Worm (Caenorhabditis elegans) whole organism, L1 larva: ENCODE data around the gene ZK1248.20.

Source experiments
- C04F5.9 ChIP-seq: sonication (generic microtip); optimal IDR thresholded peaks from 2 replicates; lab custom pipeline; 2016; ENCODE audit warnings: missing genetic modification characterization, missing compliant biosample characterization
- F16B12.6 ChIP-seq: fragments of 150-350 bp; optimal IDR thresholded peaks from 2 replicates; lab custom pipeline; 2014; ENCODE audit warnings: missing biosample characterization, missing genetic modification characterization
- Y116A8C.19 ChIP-seq: sonication (generic microtip); optimal IDR thresholded peaks from 2 replicates; lab custom pipeline; 2016; ENCODE audit warnings: missing compliant biosample characterization, missing genetic modification characterization, borderline replicate concordance
- aha-1 ChIP-seq: fragments of 150-350 bp; optimal IDR thresholded peaks from 2 replicates; lab custom pipeline; 2014; ENCODE audit warnings: missing biosample characterization, missing genetic modification characterization
- ama-1 ChIP-seq: fragments of 150-350 bp; optimal IDR thresholded peaks from 2 replicates; lab custom pipeline; 2014
- ceh-8 ChIP-seq: fragments of 200-800 bp; sonication (Bioruptor generic); optimal IDR thresholded peaks from 2 replicates; lab custom pipeline; 2018; ENCODE audit warnings: mild to moderate bottlenecking, missing genetic modification characterization, moderate library complexity, missing compliant biosample characterization
- ces-1 ChIP-seq: fragments of 150-350 bp; optimal IDR thresholded peaks from 2 replicates; lab custom pipeline; 2014; ENCODE audit warnings: missing biosample characterization, missing genetic modification reagents, missing genetic modification characterization
- dpl-1 ChIP-seq, 3 experiments: fragments of 150-350 bp in 2 of 3; sonication (generic microtip) in 1 of 3; optimal IDR thresholded peaks; 2 replicates each; lab custom pipeline; 2014 to 2017; ENCODE audit warnings: missing biosample characterization in 3 of 3, missing genetic modification characterization in 3 of 3, missing genetic modification reagents in 3 of 3
- dsc-1 ChIP-seq: sonication (generic microtip); optimal IDR thresholded peaks from 2 replicates; lab custom pipeline; 2016; ENCODE audit warnings: mild to moderate bottlenecking, missing genetic modification characterization, missing compliant biosample characterization
- efl-1 ChIP-seq, 4 experiments: fragments of 150-350 bp; optimal IDR thresholded peaks in 3 of 4; peaks in 1 of 4; 1 replicate in 1 of 4; 2 replicates in 3 of 4; lab custom pipeline; 2014; ENCODE audit warnings: missing biosample characterization in 2 of 4, missing genetic modification characterization in 2 of 4, missing genetic modification reagents in 2 of 4
- egl-13 ChIP-seq: sonication (generic microtip); optimal IDR thresholded peaks from 2 replicates; lab custom pipeline; 2016; ENCODE audit warnings: missing genotype, missing genetic modification reagents, missing genetic modification characterization, missing compliant biosample characterization
- egl-27 ChIP-seq, 2 experiments: fragments of 150-350 bp in 1 of 2; sonication (generic microtip); optimal IDR thresholded peaks; 3 replicates each; lab custom pipeline; 2017 to 2018; ENCODE audit warnings: missing biosample characterization in 2 of 2, missing genetic modification characterization in 2 of 2, missing genetic modification reagents in 2 of 2
- elt-2 ChIP-seq: sonication (generic microtip); optimal IDR thresholded peaks from 2 replicates; lab custom pipeline; 2016; ENCODE audit warnings: missing genetic modification characterization, mild to moderate bottlenecking, inconsistent platforms, missing compliant biosample characterization, missing genetic modification reagents
- elt-3 ChIP-seq, 6 experiments: fragments of 150-350 bp in 1 of 6; sonication (generic microtip); optimal IDR thresholded peaks; 2 replicates each; lab custom pipeline; 2017 to 2018; ENCODE audit warnings: missing biosample characterization in 6 of 6, missing genetic modification characterization in 6 of 6, inconsistent platforms in 1 of 6
- fkh-10 ChIP-seq: sonication (generic microtip); optimal IDR thresholded peaks from 2 replicates; lab custom pipeline; 2017; ENCODE audit warnings: missing biosample characterization, missing genetic modification reagents, missing genetic modification characterization
- fkh-4 ChIP-seq: sonication (generic microtip); optimal IDR thresholded peaks from 2 replicates; lab custom pipeline; 2016; ENCODE audit warnings: missing compliant biosample characterization, missing genetic modification characterization, borderline replicate concordance
- hlh-4 ChIP-seq: sonication (generic microtip); optimal IDR thresholded peaks from 2 replicates; lab custom pipeline; 2016; ENCODE audit warnings: mild to moderate bottlenecking, missing genetic modification characterization, missing compliant biosample characterization
- irx-1 ChIP-seq: sonication (generic microtip); optimal IDR thresholded peaks from 2 replicates; lab custom pipeline; 2016; ENCODE audit warnings: missing genetic modification characterization, missing compliant biosample characterization
- jun-1 ChIP-seq: fragments of 150-350 bp; optimal IDR thresholded peaks from 2 replicates; lab custom pipeline; 2014; ENCODE audit warnings: missing biosample characterization, missing genetic modification reagents, missing genetic modification characterization
- lin-13 ChIP-seq: fragments of 150-350 bp; optimal IDR thresholded peaks from 2 replicates; lab custom pipeline; 2014; ENCODE audit warnings: missing biosample characterization, missing genetic modification reagents, missing genetic modification characterization
- lin-14 ChIP-seq: fragments of 200-800 bp; sonication (Bioruptor generic); optimal IDR thresholded peaks from 2 replicates; lab custom pipeline; 2018; ENCODE audit warnings: mild to moderate bottlenecking, missing genetic modification characterization, moderate library complexity, missing compliant biosample characterization
- lin-15B ChIP-seq: fragments of 150-350 bp; sonication (generic microtip); optimal IDR thresholded peaks from 3 replicates; lab custom pipeline; 2014; ENCODE audit warnings: missing biosample characterization, missing genetic modification characterization
- lin-39 ChIP-seq: fragments of 150-350 bp; optimal IDR thresholded peaks from 2 replicates; lab custom pipeline; 2014; ENCODE audit warnings: missing biosample characterization, missing genetic modification reagents, missing genetic modification characterization
- lsy-2 ChIP-seq, 2 experiments: fragments of 150-350 bp; optimal IDR thresholded peaks; 2 replicates each; lab custom pipeline; 2014; ENCODE audit warnings: missing biosample characterization in 2 of 2, missing genetic modification characterization in 2 of 2
- mab-9 ChIP-seq: fragments of 200-800 bp; sonication (Bioruptor generic); IDR thresholded peaks from 2 replicates; pipeline ENCODE4 v1.3.6; 2022; ENCODE audit warnings: missing genetic modification reagents, missing genetic modification characterization, missing compliant biosample characterization
- mdl-1 ChIP-seq, 2 experiments: fragments of 150-350 bp; optimal IDR thresholded peaks; 2 replicates each; lab custom pipeline; 2014 to 2017; ENCODE audit warnings: missing biosample characterization in 2 of 2, missing genetic modification characterization in 2 of 2, inconsistent platforms in 1 of 2
- mep-1 ChIP-seq: fragments of 150-350 bp; optimal IDR thresholded peaks from 2 replicates; lab custom pipeline; 2014; ENCODE audit warnings: missing biosample characterization, missing genetic modification characterization
- nhr-11 ChIP-seq: fragments of 150-350 bp; optimal IDR thresholded peaks from 2 replicates; lab custom pipeline; 2014; ENCODE audit warnings: missing biosample characterization, missing genetic modification characterization
- nhr-12 ChIP-seq: sonication (generic microtip); optimal IDR thresholded peaks from 2 replicates; lab custom pipeline; 2017; ENCODE audit warnings: missing biosample characterization, missing genetic modification characterization
- nhr-19 ChIP-seq: fragments of 200-800 bp; sonication (Bioruptor generic); conservative IDR thresholded peaks from 2 replicates; pipeline ENCODE4 v1.3.6; 2022; ENCODE audit warnings: missing genetic modification characterization, missing compliant biosample characterization
- nhr-20 ChIP-seq: sonication (generic microtip); optimal IDR thresholded peaks from 2 replicates; lab custom pipeline; 2016; ENCODE audit warnings: mild to moderate bottlenecking, missing genetic modification characterization, missing compliant biosample characterization
- nhr-237 ChIP-seq: fragments of 150-350 bp; optimal IDR thresholded peaks from 2 replicates; lab custom pipeline; 2014; ENCODE audit warnings: missing biosample characterization, missing genetic modification characterization
- nhr-28 ChIP-seq: fragments of 150-350 bp; optimal IDR thresholded peaks from 2 replicates; lab custom pipeline; 2014; ENCODE audit warnings: missing biosample characterization, missing genetic modification characterization
- nhr-47 ChIP-seq: sonication (generic microtip); optimal IDR thresholded peaks from 2 replicates; lab custom pipeline; 2016; ENCODE audit warnings: mild to moderate bottlenecking, missing genetic modification characterization, moderate library complexity, missing compliant biosample characterization
- nhr-76 ChIP-seq: sonication (generic microtip); optimal IDR thresholded peaks from 2 replicates; lab custom pipeline; 2017; ENCODE audit warnings: missing biosample characterization, missing genetic modification characterization
- nhr-77 ChIP-seq: fragments of 150-350 bp; optimal IDR thresholded peaks from 2 replicates; lab custom pipeline; 2014; ENCODE audit warnings: missing biosample characterization, missing genetic modification characterization
- nhr-84 ChIP-seq: sonication (generic microtip); optimal IDR thresholded peaks from 2 replicates; lab custom pipeline; 2017; ENCODE audit warnings: missing biosample characterization, missing genetic modification characterization
- nhr-85 ChIP-seq: sonication (generic microtip); peaks from one replicate; lab custom pipeline; 2016; ENCODE audit warnings: missing genetic modification characterization, inconsistent platforms, missing compliant biosample characterization
- pag-3 ChIP-seq: sonication (generic microtip); optimal IDR thresholded peaks from 2 replicates; lab custom pipeline; 2017; ENCODE audit warnings: missing genetic modification characterization, mild to moderate bottlenecking, missing compliant biosample characterization, antibody characterized with exemption, borderline replicate concordance; ENCODE audit not compliant: insufficient read depth
- pax-3 ChIP-seq: fragments of 200-800 bp; sonication (Bioruptor generic); optimal IDR thresholded peaks from 2 replicates; lab custom pipeline; 2018; ENCODE audit warnings: mild to moderate bottlenecking, missing genetic modification characterization, moderate library complexity, missing compliant biosample characterization
- rnt-1 ChIP-seq: sonication (generic microtip); optimal IDR thresholded peaks from 2 replicates; lab custom pipeline; 2016; ENCODE audit warnings: mild to moderate bottlenecking, missing genetic modification characterization, moderate library complexity, missing compliant biosample characterization
- skn-1 ChIP-seq: fragments of 150-350 bp; optimal IDR thresholded peaks from 2 replicates; lab custom pipeline; 2014; ENCODE audit warnings: missing biosample characterization, missing genetic modification characterization
- snpc-4 ChIP-seq: fragments of 150-350 bp; optimal IDR thresholded peaks from 2 replicates; lab custom pipeline; 2014; ENCODE audit warnings: missing biosample characterization, missing genetic modification characterization
- snu-23 ChIP-seq: sonication (generic microtip); optimal IDR thresholded peaks from 2 replicates; lab custom pipeline; 2016; ENCODE audit warnings: missing genetic modification characterization, missing compliant biosample characterization
- sox-4 ChIP-seq: sonication (generic microtip); optimal IDR thresholded peaks from 2 replicates; lab custom pipeline; 2016; ENCODE audit warnings: missing genetic modification characterization, missing compliant biosample characterization
- sptf-1 ChIP-seq: fragments of 150-350 bp; optimal IDR thresholded peaks from 2 replicates; lab custom pipeline; 2014; ENCODE audit warnings: missing biosample characterization, missing genetic modification characterization
- sup-37 ChIP-seq: fragments of 200-800 bp; sonication (Bioruptor generic); optimal IDR thresholded peaks from 2 replicates; lab custom pipeline; 2018; ENCODE audit warnings: mild to moderate bottlenecking, missing genetic modification characterization, missing compliant biosample characterization
- unc-130 ChIP-seq: fragments of 150-350 bp; optimal IDR thresholded peaks from 2 replicates; lab custom pipeline; 2017; ENCODE audit warnings: missing biosample characterization, missing genetic modification characterization, inconsistent platforms
- unc-30 ChIP-seq: sonication (generic microtip); optimal IDR thresholded peaks from 2 replicates; lab custom pipeline; 2017; ENCODE audit warnings: missing biosample characterization, missing genetic modification characterization
- zag-1 ChIP-seq: fragments of 150-350 bp; optimal IDR thresholded peaks from 2 replicates; lab custom pipeline; 2014; ENCODE audit warnings: missing biosample characterization, missing genetic modification characterization
- zip-4 ChIP-seq: fragments of 200-800 bp; sonication (Bioruptor generic); optimal IDR thresholded peaks from 2 replicates; lab custom pipeline; 2018; ENCODE audit warnings: mild to moderate bottlenecking, missing genetic modification characterization, moderate library complexity, missing compliant biosample characterization
- ztf-11 ChIP-seq, 2 experiments: sonication (generic microtip); optimal IDR thresholded peaks; 2 replicates each; lab custom pipeline; 2016 to 2017; ENCODE audit warnings: missing genetic modification characterization in 2 of 2, missing biosample characterization in 1 of 2, missing compliant biosample characterization in 1 of 2

Gene ZK1248.20

DNA sequence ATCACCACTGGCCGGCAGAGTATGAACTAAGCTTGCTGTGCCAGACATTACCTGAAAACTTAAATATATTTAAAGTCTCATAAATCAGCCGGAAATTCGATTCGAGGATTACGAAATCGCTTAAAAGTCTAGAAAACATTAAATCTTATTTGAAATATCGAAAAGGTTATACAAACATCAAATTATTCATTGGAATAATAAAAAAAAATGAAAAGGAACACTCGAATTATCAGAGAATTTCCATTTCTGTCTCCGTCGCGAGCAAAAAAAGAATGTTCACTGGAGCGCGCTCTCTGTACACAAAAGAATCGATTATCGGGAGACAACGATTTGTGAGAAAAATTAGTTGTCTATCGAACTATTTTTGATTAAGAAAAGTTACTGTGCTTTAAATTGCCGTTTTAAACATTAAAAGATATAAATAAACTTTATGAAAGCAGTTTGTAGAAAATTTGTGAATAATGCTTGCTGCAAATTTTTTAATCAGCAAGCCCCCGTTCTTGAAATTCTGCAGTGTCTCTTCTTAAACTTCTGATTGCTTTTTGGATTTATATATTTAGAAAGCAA lies 19.8 kb downstream of the ZK1248.20 start, which contains the start of gene fzo-1 (continued):
- TF ChIP-seq zip-4 (GFP tag; lab: Kevin White, UChicago) (no peak), mab-9 (GFP tag; lab: Robert Waterston, UW) (no peak), nhr-12 (no peak), sptf-1 (tag; lab: Kevin White, UChicago) (no peak), sox-4 (tag; lab: Kevin White, UChicago) (peak; percentile 71), fkh-10 (GFP tag; lab: Kevin White, UChicago) (no peak), nhr-85 (tag; lab: Kevin White, UChicago) (peak; percentile 56), snpc-4 (peak; percentile 20), egl-13 (peak; percentile 16), ztf-11 (tag; optimal IDR thresholded peaks at IDR 0.05; lab: Kevin White, UChicago) (peak in 1 of 2 experiments; percentile 64), mdl-1 (tag; optimal IDR thresholded peaks at IDR 0.05; lab: Kevin White, UChicago) (no peak), pax-3 (tag; lab: Kevin White, UChicago) (peak; percentile 86), nhr-47 (tag; lab: Kevin White, UChicago) (peak; percentile 69), nhr-28 (no peak), jun-1 (no peak), ama-1 (lab: Kevin White, UChicago) (no peak), mep-1 (no peak), Y116A8C.19 (tag; lab: Kevin White, UChicago) (no peak), rnt-1 (tag; lab: Kevin White, UChicago) (no peak), ces-1 (GFP tag; lab: Kevin White, UChicago) (no peak), lin-39 (tag; lab: Kevin White, UChicago) (no peak), nhr-84 (tag; lab: Kevin White, UChicago) (no peak), C04F5.9 (tag; lab: Kevin White, UChicago) (peak; percentile 33), nhr-76 (tag; lab: Kevin White, UChicago) (no peak), snu-23 (GFP tag; lab: Kevin White, UChicago) (peak; percentile 58), efl-1 (optimal IDR thresholded peaks at IDR 0.05; lab: Kevin White, UChicago) (peak; percentile 42 to 50), efl-1 (GFP tag; optimal IDR thresholded peaks at IDR 0.05 in 1 of 2; lab: Kevin White, UChicago) (peak; percentile 22 to 36), unc-130 (tag; lab: Kevin White, UChicago) (no peak), nhr-20 (tag; lab: Kevin White, UChicago) (peak; percentile 59), F16B12.6 (peak; percentile 7), nhr-11 (tag; lab: Kevin White, UChicago) (no peak), nhr-237 (tag; lab: Kevin White, UChicago) (no peak), pag-3 (no peak), sup-37 (GFP tag; lab: Kevin White, UChicago) (no peak), hlh-4 (tag; lab: Kevin White, UChicago) (no peak), irx-1 (tag; lab: Kevin White, UChicago) (peak; percentile 20), nhr-77 (no peak), egl-27 (tag; optimal IDR thresholded peaks at IDR 0.05; lab: Kevin White, UChicago) (no peak), aha-1 (tag; lab: Kevin White, UChicago) (no peak), unc-30 (tag; lab: Kevin White, UChicago) (no peak), lin-15B (tag; lab: Kevin White, UChicago) (peak; percentile 15), elt-3 (tag; optimal IDR thresholded peaks at IDR 0.05; lab: Kevin White, UChicago) (no peak), elt-2 (tag; lab: Kevin White, UChicago) (peak; percentile 37), zag-1 (tag; lab: Kevin White, UChicago) (no peak), fkh-4 (tag; lab: Kevin White, UChicago) (peak; percentile 39), lin-14 (peak; percentile 73), nhr-19 (0 out of 2 replicates have a peak, but pooled peaks have one; percentile 16), dpl-1 (GFP tag; optimal IDR thresholded peaks at IDR 0.05; lab: Kevin White, UChicago) (peak; percentile 13 to 35 (median 21)), skn-1 (peak; percentile 27), lsy-2 (tag; optimal IDR thresholded peaks at IDR 0.05; lab: Kevin White, UChicago) (peak in 1 of 2 experiments; percentile 66), lin-13 (GFP tag; lab: Kevin White, UChicago) (no peak), ceh-8 (GFP tag; lab: Kevin White, UChicago) (no peak), dsc-1 (peak; percentile 52)
